Fruit fly (Drosophila melanogaster) whole organism, prepupa: Measurements from ENCODE around the gene Trm7-32.

ENCODE experiments used
- Blimp-1 ChIP-seq: fragments of 200-800 bp; sonication (Bioruptor generic); optimal IDR thresholded peaks from 3 replicates; lab custom pipeline; 2017; ENCODE audit warnings: missing biosample characterization, missing genetic modification characterization, mild to moderate bottlenecking, moderate library complexity, missing genetic modification reagents
- CG10631 ChIP-seq: fragments of 200-800 bp; sonication (Bioruptor generic); optimal IDR thresholded peaks from 2 replicates; lab custom pipeline; 2016; ENCODE audit warnings: missing biosample characterization, missing genetic modification characterization
- CG10669 ChIP-seq: fragments of 200-800 bp; sonication (Bioruptor generic); optimal IDR thresholded peaks from 3 replicates; lab custom pipeline; 2018; ENCODE audit warnings: missing biosample characterization, mild to moderate bottlenecking, missing genetic modification characterization, moderate library complexity
- CG11294 ChIP-seq: fragments of 200-800 bp; sonication (Bioruptor generic); IDR thresholded peaks from 2 replicates; pipeline ENCODE4 v1.3.6; 2022; ENCODE audit warnings: missing biosample characterization, missing genetic modification characterization
- CG11762 ChIP-seq: fragments of 200-800 bp; sonication (Bioruptor generic); optimal IDR thresholded peaks from 3 replicates; lab custom pipeline; 2016; ENCODE audit warnings: missing biosample characterization, missing genetic modification characterization; ENCODE audit not compliant: insufficient read depth
- CG11902 ChIP-seq: fragments of 200-800 bp; sonication (Bioruptor generic); optimal IDR thresholded peaks from 3 replicates; lab custom pipeline; 2016; ENCODE audit warnings: missing biosample characterization, missing genetic modification characterization
- CG1621 ChIP-seq: fragments of 200-800 bp; sonication (Bioruptor generic); optimal IDR thresholded peaks from 3 replicates; lab custom pipeline; 2018; ENCODE audit warnings: missing biosample characterization, mild to moderate bottlenecking, missing genetic modification characterization
- CG16779 ChIP-seq: fragments of 200-800 bp; sonication (Bioruptor generic); optimal IDR thresholded peaks from 3 replicates; lab custom pipeline; 2017; ENCODE audit warnings: missing biosample characterization, mild to moderate bottlenecking, missing genetic modification characterization
- CG3032 ChIP-seq: fragments of 200-800 bp; optimal IDR thresholded peaks from 2 replicates; lab custom pipeline; 2019; ENCODE audit warnings: missing biosample characterization, mild to moderate bottlenecking, missing genetic modification characterization, moderate library complexity
- CG32006 ChIP-seq: fragments of 200-800 bp; sonication (Bioruptor generic); optimal IDR thresholded peaks from 3 replicates; lab custom pipeline; 2017; ENCODE audit warnings: missing biosample characterization, mild to moderate bottlenecking, missing genetic modification characterization
- CG3919 ChIP-seq: fragments of 200-800 bp; sonication (Bioruptor generic); optimal IDR thresholded peaks from 3 replicates; lab custom pipeline; 2016; ENCODE audit warnings: missing biosample characterization, missing genetic modification characterization
- CG4318 ChIP-seq: fragments of 200-800 bp; sonication (Bioruptor generic); optimal IDR thresholded peaks from 3 replicates; lab custom pipeline; 2017; ENCODE audit warnings: missing biosample characterization, mild to moderate bottlenecking, missing genetic modification characterization
- CG6163 ChIP-seq: fragments of 200-800 bp; sonication (Bioruptor generic); IDR thresholded peaks from 3 replicates; pipeline ENCODE4 v1.3.6; 2022; ENCODE audit warnings: missing biosample characterization, missing genetic modification characterization
- CG6808 ChIP-seq: fragments of 200-800 bp; sonication (Bioruptor generic); optimal IDR thresholded peaks from 3 replicates; lab custom pipeline; 2017; ENCODE audit warnings: missing biosample characterization, missing genetic modification characterization, mild to moderate bottlenecking, moderate library complexity, missing genetic modification reagents
- CG6854 ChIP-seq: fragments of 200-800 bp; sonication (Bioruptor generic); optimal IDR thresholded peaks from 2 replicates; lab custom pipeline; 2017; ENCODE audit warnings: missing biosample characterization, mild to moderate bottlenecking, missing genetic modification characterization
- CG7368 ChIP-seq: fragments of 200-800 bp; sonication (Bioruptor generic); optimal IDR thresholded peaks from 3 replicates; lab custom pipeline; 2016; ENCODE audit warnings: missing biosample characterization, missing genetic modification characterization
- CG8632 ChIP-seq: fragments of 200-800 bp; sonication (Bioruptor generic); optimal IDR thresholded peaks from 3 replicates; lab custom pipeline; 2016; ENCODE audit warnings: missing biosample characterization, missing genetic modification characterization
- CG9139 ChIP-seq: fragments of 200-800 bp; sonication (Bioruptor generic); optimal IDR thresholded peaks from 3 replicates; lab custom pipeline; 2017; ENCODE audit warnings: missing biosample characterization, mild to moderate bottlenecking, missing genetic modification characterization
- Eip75B ChIP-seq: fragments of 200-800 bp; sonication (Bioruptor generic); optimal IDR thresholded peaks from 3 replicates; lab custom pipeline; 2016; ENCODE audit warnings: missing biosample characterization, missing genetic modification characterization
- Eip78C ChIP-seq: fragments of 200-800 bp; sonication (Bioruptor generic); peaks from one replicate; lab custom pipeline; 2016; ENCODE audit warnings: missing biosample characterization, missing genetic modification characterization
- Eip93F ChIP-seq: fragments of 200-800 bp; sonication (Bioruptor generic); optimal IDR thresholded peaks from 2 replicates; lab custom pipeline; 2016; ENCODE audit warnings: missing biosample characterization, mild to moderate bottlenecking, missing genetic modification characterization
- Ets96B ChIP-seq: fragments of 200-800 bp; optimal IDR thresholded peaks from 2 replicates; lab custom pipeline; 2019; ENCODE audit warnings: missing biosample characterization, mild to moderate bottlenecking, missing genetic modification characterization, moderate library complexity
- Hr39 ChIP-seq: fragments of 200-800 bp; sonication (Bioruptor generic); optimal IDR thresholded peaks from 2 replicates; lab custom pipeline; 2016; ENCODE audit warnings: missing biosample characterization, missing genetic modification characterization
- Hr4 ChIP-seq: fragments of 200-800 bp; sonication (Bioruptor generic); optimal IDR thresholded peaks from 3 replicates; lab custom pipeline; 2016; ENCODE audit warnings: missing biosample characterization, missing genetic modification characterization
- Met ChIP-seq: fragments of 200-800 bp; sonication (Bioruptor generic); optimal IDR thresholded peaks from 3 replicates; lab custom pipeline; 2016; ENCODE audit warnings: missing biosample characterization, missing genetic modification characterization
- OdsH ChIP-seq: fragments of 200-800 bp; sonication (Bioruptor generic); optimal IDR thresholded peaks from 3 replicates; lab custom pipeline; 2016; ENCODE audit warnings: missing biosample characterization, missing genetic modification characterization
- Sox14 ChIP-seq: fragments of 200-800 bp; sonication (Bioruptor generic); optimal IDR thresholded peaks from 3 replicates; lab custom pipeline; 2016; ENCODE audit warnings: missing biosample characterization, missing genetic modification characterization
- Sox15 ChIP-seq: fragments of 200-800 bp; sonication (Bioruptor generic); optimal IDR thresholded peaks from 3 replicates; lab custom pipeline; 2016; ENCODE audit warnings: missing biosample characterization, missing genetic modification characterization
- achi ChIP-seq: fragments of 200-800 bp; sonication (Bioruptor generic); optimal IDR thresholded peaks from 3 replicates; lab custom pipeline; 2016; ENCODE audit warnings: missing biosample characterization, missing genetic modification characterization
- acj6 ChIP-seq: fragments of 200-800 bp; sonication (Bioruptor generic); optimal IDR thresholded peaks from 3 replicates; lab custom pipeline; 2016; ENCODE audit warnings: missing biosample characterization, missing genetic modification characterization
- dac ChIP-seq: fragments of 200-800 bp; sonication (Bioruptor generic); optimal IDR thresholded peaks from 2 replicates; lab custom pipeline; 2017; ENCODE audit warnings: missing biosample characterization, mild to moderate bottlenecking, missing genetic modification characterization
- dsx ChIP-seq: fragments of 200-800 bp; optimal IDR thresholded peaks from 3 replicates; lab custom pipeline; 2019; ENCODE audit warnings: missing biosample characterization, mild to moderate bottlenecking, missing genetic modification characterization, moderate library complexity; ENCODE audit not compliant: poor library complexity, severe bottlenecking
- eg ChIP-seq: fragments of 200-800 bp; sonication (Bioruptor generic); IDR thresholded peaks from 3 replicates; pipeline ENCODE4 v1.3.6; 2022; ENCODE audit warnings: missing biosample characterization, missing genetic modification characterization
- fkh ChIP-seq: fragments of 200-800 bp; sonication (Bioruptor generic); optimal IDR thresholded peaks from 3 replicates; lab custom pipeline; 2017; ENCODE audit warnings: missing biosample characterization, mild to moderate bottlenecking, missing genetic modification characterization, moderate library complexity
- lz ChIP-seq: fragments of 200-800 bp; sonication (Bioruptor generic); optimal IDR thresholded peaks from 3 replicates; lab custom pipeline; 2016; ENCODE audit warnings: missing biosample characterization, missing genetic modification characterization
- salr ChIP-seq, 2 experiments: fragments of 200-800 bp; sonication (Bioruptor generic); optimal IDR thresholded peaks; 3 replicates each; lab custom pipeline; 2016 to 2018; ENCODE audit warnings: missing biosample characterization in 2 of 2, missing genetic modification characterization in 2 of 2, mild to moderate bottlenecking in 1 of 2
- ss ChIP-seq, 2 experiments: fragments of 200-800 bp; sonication (Bioruptor generic); optimal IDR thresholded peaks; 2 replicates in 1 of 2; 3 replicates in 1 of 2; lab custom pipeline; 2017 to 2018; ENCODE audit warnings: mild to moderate bottlenecking in 2 of 2, missing biosample characterization in 2 of 2, missing genetic modification characterization in 2 of 2, moderate library complexity in 1 of 2
- svp ChIP-seq: fragments of 200-800 bp; sonication (Bioruptor generic); peaks from one replicate; lab custom pipeline; 2016; ENCODE audit warnings: missing biosample characterization, missing genetic modification characterization
- topi ChIP-seq: fragments of 200-800 bp; sonication (Bioruptor generic); optimal IDR thresholded peaks from 3 replicates; lab custom pipeline; 2016; ENCODE audit warnings: missing biosample characterization, missing genetic modification characterization
- vri ChIP-seq: fragments of 200-800 bp; sonication (Bioruptor generic); optimal IDR thresholded peaks from 3 replicates; lab custom pipeline; 2016; ENCODE audit warnings: missing biosample characterization, mild to moderate bottlenecking, missing genetic modification characterization

Trm7-32 gene

DNA sequence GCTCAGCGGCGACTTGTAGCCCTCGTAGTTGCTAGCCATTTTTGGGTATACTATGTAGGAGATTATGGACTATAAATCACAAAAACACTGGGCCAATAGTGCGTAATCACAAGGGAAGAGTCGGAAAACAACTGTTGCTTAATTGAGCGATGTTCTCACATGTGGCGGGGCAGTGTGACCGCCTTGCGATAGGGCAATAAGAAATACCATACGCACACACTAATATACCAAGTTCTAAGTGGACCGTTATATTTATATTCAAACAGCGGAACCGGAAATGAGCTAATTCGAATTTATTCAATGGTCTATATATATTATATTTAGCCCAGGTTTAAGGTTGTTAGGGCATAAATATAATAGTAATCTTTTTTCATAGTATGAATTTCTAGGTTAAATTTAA, 19.5 kb upstream of the Trm7-32 start, which contains the start of gene Adsl (continued):
- peak; percentile 90 for TF ChIP-seq Eip78C (GFP tag; lab: Kevin White, UChicago)
- no peak for TF ChIP-seq vri (GFP tag; lab: Kevin White, UChicago)
- no peak for TF ChIP-seq CG32006 (GFP tag; lab: Kevin White, UChicago)
- no peak for TF ChIP-seq achi (GFP tag; lab: Kevin White, UChicago)
- peak; percentile 31; the same call in 1 of the 3 replicates for TF ChIP-seq eg
- no peak for TF ChIP-seq CG6854 (GFP tag; lab: Kevin White, UChicago)
- TF ChIP-seq dsx (GFP tag; lab: Kevin White, UChicago) = peak; percentile 43
- no peak for TF ChIP-seq CG11294
- TF ChIP-seq Sox15 (GFP tag; lab: Kevin White, UChicago) = no peak
- TF ChIP-seq dac (GFP tag; lab: Kevin White, UChicago) = no peak
- TF ChIP-seq CG4318 (GFP tag; lab: Kevin White, UChicago) = no peak
- TF ChIP-seq CG11902 = no peak
- TF ChIP-seq, all 60 proteins: peak for 33

DNA sequence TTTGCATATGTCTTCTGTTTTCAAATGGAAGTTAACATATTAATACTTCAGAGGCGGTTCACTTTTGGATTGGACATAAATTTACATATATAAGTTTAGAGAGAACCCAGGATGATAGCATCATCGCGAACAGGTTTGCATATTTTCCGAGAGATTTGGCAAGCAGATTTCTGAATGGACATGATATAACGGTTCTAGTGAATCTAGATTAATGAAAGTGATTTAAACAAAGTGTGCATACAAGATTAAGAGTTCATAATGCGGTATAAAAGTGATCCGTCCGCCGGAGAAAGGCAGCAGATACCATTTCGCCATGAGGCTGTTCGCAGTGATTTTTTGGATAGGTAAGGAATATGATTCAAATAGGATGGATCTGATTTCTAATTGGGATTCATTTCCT, 12.1 kb upstream of the Trm7-32 start, which contains the start of gene CG5225:
Gene CG5225 (plus strand): TSS at position 301 of the 400 bp plus-strand sequence.
- TF ChIP-seq svp (no peak), Ets96B (no peak), CG6808 (no peak), CG6163 (GFP tag; lab: Robert Waterston, UW) (no peak), CG10669 (no peak), fkh (GFP tag; lab: Kevin White, UChicago) (no peak), Eip75B (GFP tag; lab: Kevin White, UChicago) (no peak), OdsH (GFP tag; lab: Kevin White, UChicago) (no peak), CG4318 (GFP tag; lab: Kevin White, UChicago) (no peak), ss (GFP tag; optimal IDR thresholded peaks at IDR 0.05; lab: Kevin White, UChicago) (no peak), Sox14 (GFP tag; lab: Kevin White, UChicago) (no peak), Hr39 (GFP tag; lab: Kevin White, UChicago) (no peak), Eip93F (GFP tag; lab: Kevin White, UChicago) (no peak), CG16779 (tag; lab: Kevin White, UChicago) (no peak), CG10631 (GFP tag; lab: Kevin White, UChicago) (no peak), CG9139 (GFP tag; lab: Kevin White, UChicago) (no peak), acj6 (GFP tag; lab: Kevin White, UChicago) (no peak), Blimp-1 (GFP tag; lab: Kevin White, UChicago) (no peak), CG7368 (GFP tag; lab: Kevin White, UChicago) (no peak)

DNA sequence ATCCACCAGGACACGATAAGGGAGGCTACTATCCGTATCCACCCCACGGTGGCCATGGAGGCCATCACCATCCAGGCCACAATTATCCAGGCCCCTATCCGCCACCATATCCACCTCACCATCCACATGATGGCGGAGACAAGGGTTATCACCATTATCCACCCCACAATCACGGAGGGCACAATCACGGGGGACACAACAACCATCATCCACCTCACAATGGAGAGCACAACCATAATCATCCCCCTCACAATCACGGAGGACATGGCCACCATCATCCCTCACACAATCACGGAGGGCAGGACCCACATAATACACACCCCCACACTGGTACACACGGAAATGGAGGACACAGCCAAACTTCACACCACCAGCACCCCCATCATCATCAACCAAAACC, 10.7 kb upstream of the Trm7-32 start:
- TF ChIP-seq CG7368 (GFP tag; lab: Kevin White, UChicago) = peak; percentile 12
- no peak for TF ChIP-seq CG11762 (GFP tag; lab: Kevin White, UChicago)
- TF ChIP-seq, all 60 proteins: peak for 1

DNA sequence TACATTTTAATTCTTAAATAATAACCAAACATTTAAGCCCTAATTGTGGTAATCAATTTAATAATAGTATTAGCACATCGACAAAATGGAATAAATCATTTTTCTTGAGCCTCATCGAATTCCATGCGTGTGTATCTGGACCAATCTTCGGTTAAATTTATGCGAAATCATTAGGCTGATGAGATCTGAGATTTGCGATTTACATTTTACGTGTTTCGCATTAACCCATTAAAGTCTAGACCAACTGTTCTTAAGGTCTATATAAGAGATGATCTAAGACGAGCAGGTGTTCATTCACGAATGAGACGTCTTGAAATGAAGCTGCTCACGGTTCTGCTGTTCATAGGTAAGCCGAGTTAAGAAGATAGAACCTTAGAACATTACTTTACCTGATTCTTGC, 9.0 kb upstream of the Trm7-32 start, which contains the start of gene CG31268:
Gene CG31268 (plus strand): TSS at position 301 of the 400 bp plus-strand sequence.
- TF ChIP-seq CG1621 (tag; lab: Kevin White, UChicago) (no peak), salr (GFP tag; optimal IDR thresholded peaks at IDR 0.05; lab: Kevin White, UChicago) (no peak), topi (no peak), lz (GFP tag; lab: Kevin White, UChicago) (no peak), svp (no peak), CG3919 (GFP tag; lab: Kevin White, UChicago) (no peak), dac (GFP tag; lab: Kevin White, UChicago) (no peak), Hr4 (GFP tag; lab: Kevin White, UChicago) (no peak), ss (GFP tag; optimal IDR thresholded peaks at IDR 0.05; lab: Kevin White, UChicago) (no peak), CG3032 (tag; lab: Kevin White, UChicago) (no peak), CG8632 (no peak), Met (GFP tag; lab: Kevin White, UChicago) (no peak)
